Worm (Caenorhabditis elegans) whole organism, mixed stage, embryonic: ENCODE measurements around the gene W09G12.9.

Source experiments
- M03D4.4 ChIP-seq: sonication (generic microtip); optimal IDR thresholded peaks from 2 replicates; lab custom pipeline; 2017; ENCODE audit warnings: mild to moderate bottlenecking, missing genetic modification characterization, missing compliant biosample characterization
- bed-3 ChIP-seq: fragments of 200-800 bp; sonication (Bioruptor generic); optimal IDR thresholded peaks from 3 replicates; lab custom pipeline; 2018; ENCODE audit warnings: mild to moderate bottlenecking, missing genetic modification characterization, moderate library complexity, missing compliant biosample characterization
- blmp-1 ChIP-seq: fragments of 150-350 bp; optimal IDR thresholded peaks from 2 replicates; lab custom pipeline; 2014; ENCODE audit warnings: missing biosample characterization, missing genetic modification characterization
- ceh-43 ChIP-seq: fragments of 200-800 bp; sonication (Bioruptor generic); optimal IDR thresholded peaks from 2 replicates; lab custom pipeline; 2018; ENCODE audit warnings: mild to moderate bottlenecking, missing genetic modification characterization, moderate library complexity, missing compliant biosample characterization
- ceh-83 ChIP-seq: fragments of 200-800 bp; sonication (Bioruptor generic); optimal IDR thresholded peaks from 2 replicates; lab custom pipeline; 2018; ENCODE audit warnings: mild to moderate bottlenecking, missing genetic modification characterization, missing compliant biosample characterization
- ces-1 ChIP-seq: fragments of 150-350 bp; optimal IDR thresholded peaks from 2 replicates; lab custom pipeline; 2014; ENCODE audit warnings: missing biosample characterization, missing genetic modification reagents, missing genetic modification characterization
- cnd-1 ChIP-seq: fragments of 200-800 bp; sonication (Bioruptor generic); optimal IDR thresholded peaks from 2 replicates; lab custom pipeline; 2018; ENCODE audit warnings: mild to moderate bottlenecking, missing genetic modification characterization, missing compliant biosample characterization
- drap-1 ChIP-seq: fragments of 200-800 bp; sonication (Bioruptor generic); optimal IDR thresholded peaks from 3 replicates; lab custom pipeline; 2018; ENCODE audit warnings: mild to moderate bottlenecking, missing genetic modification characterization, missing compliant biosample characterization
- elt-1 ChIP-seq: sonication (generic microtip); optimal IDR thresholded peaks from 2 replicates; lab custom pipeline; 2017; ENCODE audit warnings: missing genetic modification characterization, mild to moderate bottlenecking, missing compliant biosample characterization, antibody characterized with exemption, moderate library complexity, borderline replicate concordance; ENCODE audit not compliant: insufficient read depth
- elt-3 ChIP-seq: fragments of 150-350 bp; optimal IDR thresholded peaks from 2 replicates; lab custom pipeline; 2014; ENCODE audit warnings: missing biosample characterization, missing genetic modification characterization
- flh-1 ChIP-seq: fragments of 200-800 bp; sonication (Bioruptor generic); optimal IDR thresholded peaks from 2 replicates; lab custom pipeline; 2018; ENCODE audit warnings: mild to moderate bottlenecking, missing genetic modification characterization, moderate library complexity, missing compliant biosample characterization
- ham-2 ChIP-seq: fragments of 200-800 bp; sonication (Bioruptor generic); optimal IDR thresholded peaks from 2 replicates; lab custom pipeline; 2018; ENCODE audit warnings: mild to moderate bottlenecking, missing genetic modification characterization, missing compliant biosample characterization
- hlh-1 ChIP-seq: fragments of 150-350 bp; optimal IDR thresholded peaks from 2 replicates; lab custom pipeline; 2014; ENCODE audit warnings: missing biosample characterization, missing genetic modification reagents, missing genetic modification characterization
- lin-13 ChIP-seq: fragments of 150-350 bp; optimal IDR thresholded peaks from 2 replicates; lab custom pipeline; 2014; ENCODE audit warnings: missing biosample characterization, missing genetic modification characterization
- lin-32 ChIP-seq: fragments of 200-800 bp; sonication (Bioruptor generic); optimal IDR thresholded peaks from 2 replicates; lab custom pipeline; 2018; ENCODE audit warnings: mild to moderate bottlenecking, missing genetic modification characterization, missing compliant biosample characterization
- lsy-2 ChIP-seq: fragments of 150-350 bp; optimal IDR thresholded peaks from 2 replicates; lab custom pipeline; 2014; ENCODE audit warnings: missing biosample characterization, missing genetic modification characterization
- mab-5 ChIP-seq: fragments of 150-350 bp; optimal IDR thresholded peaks from 2 replicates; lab custom pipeline; 2014; ENCODE audit warnings: missing biosample characterization, missing genetic modification characterization
- mep-1 ChIP-seq: fragments of 150-350 bp; optimal IDR thresholded peaks from 2 replicates; lab custom pipeline; 2017; ENCODE audit warnings: missing biosample characterization, missing genetic modification reagents, missing genetic modification characterization, inconsistent platforms
- mls-2 ChIP-seq: sonication (generic microtip); optimal IDR thresholded peaks from 2 replicates; lab custom pipeline; 2016; ENCODE audit warnings: mild to moderate bottlenecking, missing genetic modification characterization, moderate library complexity, missing compliant biosample characterization
- nhr-12 ChIP-seq: fragments of 150-350 bp; optimal IDR thresholded peaks from 2 replicates; lab custom pipeline; 2014; ENCODE audit warnings: missing biosample characterization, missing genetic modification characterization
- nhr-2 ChIP-seq: fragments of 150-350 bp; optimal IDR thresholded peaks from 2 replicates; lab custom pipeline; 2014; ENCODE audit warnings: missing biosample characterization, missing genetic modification characterization
- nhr-237 ChIP-seq: fragments of 150-350 bp; optimal IDR thresholded peaks from 2 replicates; lab custom pipeline; 2014; ENCODE audit warnings: missing biosample characterization, missing genetic modification characterization
- nhr-28 ChIP-seq: fragments of 150-350 bp; optimal IDR thresholded peaks from 2 replicates; lab custom pipeline; 2014; ENCODE audit warnings: missing biosample characterization, missing genetic modification characterization
- nhr-76 ChIP-seq: sonication (generic microtip); optimal IDR thresholded peaks from 2 replicates; lab custom pipeline; 2017; ENCODE audit warnings: missing biosample characterization, missing genetic modification characterization
- pha-4 ChIP-seq: fragments of 150-350 bp; optimal IDR thresholded peaks from 2 replicates; lab custom pipeline; 2018; ENCODE audit warnings: missing biosample characterization, missing genetic modification reagents, missing genetic modification characterization
- sem-2 ChIP-seq: fragments of 200-800 bp; sonication (Bioruptor generic); optimal IDR thresholded peaks from 2 replicates; lab custom pipeline; 2018; ENCODE audit warnings: mild to moderate bottlenecking, missing genetic modification characterization, missing compliant biosample characterization
- snpc-4 ChIP-seq: fragments of 150-350 bp; optimal IDR thresholded peaks from 2 replicates; lab custom pipeline; 2014; ENCODE audit warnings: missing biosample characterization, missing genetic modification characterization
- sptf-1 ChIP-seq: sonication (generic microtip); optimal IDR thresholded peaks from 2 replicates; lab custom pipeline; 2017; ENCODE audit warnings: mild to moderate bottlenecking, missing genetic modification characterization, moderate library complexity, missing compliant biosample characterization
- tbx-8 ChIP-seq: fragments of 200-800 bp; sonication (Bioruptor generic); optimal IDR thresholded peaks from 2 replicates; lab custom pipeline; 2018; ENCODE audit warnings: mild to moderate bottlenecking, missing genetic modification characterization, moderate library complexity, missing compliant biosample characterization
- unc-120 ChIP-seq: sonication (generic microtip); optimal IDR thresholded peaks from 2 replicates; lab custom pipeline; 2017; ENCODE audit warnings: missing genetic modification characterization, missing compliant biosample characterization; ENCODE audit not compliant: poor library complexity, severe bottlenecking
- zip-8 ChIP-seq: fragments of 150-350 bp; optimal IDR thresholded peaks from 2 replicates; lab custom pipeline; 2014; ENCODE audit warnings: missing biosample characterization, missing genetic modification characterization
- ztf-11 ChIP-seq: fragments of 150-350 bp; optimal IDR thresholded peaks from 2 replicates; lab custom pipeline; 2014; ENCODE audit warnings: missing biosample characterization, missing genetic modification characterization

Gene W09G12.9

ce11 chrIV:1232419-1233145 lies 16.2 kb downstream of the W09G12.9 start:
- no peak for TF ChIP-seq zip-8 (tag; lab: Kevin White, UChicago)
- TF ChIP-seq mls-2 (tag; lab: Kevin White, UChicago), result no peak
- TF ChIP-seq sptf-1 (tag; lab: Kevin White, UChicago), result no peak
- TF ChIP-seq nhr-2, result no peak
- TF ChIP-seq ces-1 (GFP tag; lab: Kevin White, UChicago), result no peak
- TF ChIP-seq lsy-2 (tag; lab: Kevin White, UChicago), result no peak
- no peak for TF ChIP-seq ceh-43
- TF ChIP-seq pha-4, result no peak
- TF ChIP-seq cnd-1 (tag; lab: Kevin White, UChicago), result no peak
- no peak for TF ChIP-seq flh-1

ce11 chrIV:1234780-1235179 lies 18.4 kb downstream of the W09G12.9 start:
- TF ChIP-seq nhr-2, result no peak
- no peak for TF ChIP-seq mep-1 (tag; lab: Kevin White, UChicago)
- no peak for TF ChIP-seq nhr-28
- no peak for TF ChIP-seq tbx-8 (GFP tag; lab: Kevin White, UChicago)
- no peak for TF ChIP-seq blmp-1
- TF ChIP-seq unc-120 (tag; lab: Kevin White, UChicago), result no peak
- TF ChIP-seq ztf-11, result no peak
- no peak for TF ChIP-seq mab-5
- no peak for TF ChIP-seq cnd-1 (tag; lab: Kevin White, UChicago)
- TF ChIP-seq mls-2 (tag; lab: Kevin White, UChicago), result no peak
- TF ChIP-seq ces-1 (GFP tag; lab: Kevin White, UChicago), result no peak
- TF ChIP-seq nhr-76 (tag; lab: Kevin White, UChicago), result no peak
- no peak for TF ChIP-seq ham-2 (GFP tag; lab: Kevin White, UChicago)
- no peak for TF ChIP-seq lin-32
- no peak for TF ChIP-seq elt-1 (tag; lab: Kevin White, UChicago)
- no peak for TF ChIP-seq ceh-43
- TF ChIP-seq drap-1 (GFP tag; lab: Kevin White, UChicago), result no peak
- no peak for TF ChIP-seq M03D4.4 (tag; lab: Kevin White, UChicago)
- TF ChIP-seq nhr-237 (tag; lab: Kevin White, UChicago), result no peak
- TF ChIP-seq elt-3 (tag; lab: Kevin White, UChicago), result no peak

ce11 chrIV:1235785-1236184 lies 19.4 kb downstream of the W09G12.9 start:
- TF ChIP-seq ceh-43 (no peak), elt-3 (tag; lab: Kevin White, UChicago) (no peak), nhr-237 (tag; lab: Kevin White, UChicago) (no peak), sptf-1 (tag; lab: Kevin White, UChicago) (no peak), blmp-1 (no peak), M03D4.4 (tag; lab: Kevin White, UChicago) (no peak), lin-32 (no peak), lin-13 (tag; lab: Kevin White, UChicago) (no peak), pha-4 (no peak), mab-5 (no peak), snpc-4 (tag; lab: Kevin White, UChicago) (no peak)

ce11 chrIV:1238147-1238546 lies 21.8 kb downstream of the W09G12.9 start:
- no peak for TF ChIP-seq bed-3
- TF ChIP-seq drap-1 (GFP tag; lab: Kevin White, UChicago), result no peak
- TF ChIP-seq cnd-1 (tag; lab: Kevin White, UChicago), result no peak
- no peak for TF ChIP-seq ham-2 (GFP tag; lab: Kevin White, UChicago)
- no peak for TF ChIP-seq snpc-4 (tag; lab: Kevin White, UChicago)
- TF ChIP-seq pha-4, result no peak
- TF ChIP-seq mep-1 (tag; lab: Kevin White, UChicago), result no peak
- TF ChIP-seq nhr-2, result no peak
- TF ChIP-seq zip-8 (tag; lab: Kevin White, UChicago), result no peak
- TF ChIP-seq M03D4.4 (tag; lab: Kevin White, UChicago), result no peak
- no peak for TF ChIP-seq ceh-43
- no peak for TF ChIP-seq mab-5
- TF ChIP-seq sem-2 (GFP tag; lab: Kevin White, UChicago), result no peak
- TF ChIP-seq ceh-83 (GFP tag; lab: Kevin White, UChicago), result no peak
- TF ChIP-seq nhr-12, result no peak
- no peak for TF ChIP-seq hlh-1 (tag; lab: Kevin White, UChicago)
- TF ChIP-seq ztf-11, result no peak
- no peak for TF ChIP-seq lsy-2 (tag; lab: Kevin White, UChicago)
- no peak for TF ChIP-seq lin-13 (tag; lab: Kevin White, UChicago)
